Fruit fly (Drosophila melanogaster) whole organism, pupa: ENCODE data around the gene Osi15.

Experiments
- CG8301 ChIP-seq: fragments of 200-800 bp; sonication (Bioruptor generic); optimal IDR thresholded peaks from 2 replicates; lab custom pipeline; 2018; ENCODE audit warnings: missing biosample characterization, mild to moderate bottlenecking, missing genetic modification characterization
- gl ChIP-seq: fragments of 200-800 bp; sonication (Bioruptor generic); optimal IDR thresholded peaks from 2 replicates; lab custom pipeline; 2018; ENCODE audit warnings: missing biosample characterization, mild to moderate bottlenecking, missing genetic modification characterization

DNA sequence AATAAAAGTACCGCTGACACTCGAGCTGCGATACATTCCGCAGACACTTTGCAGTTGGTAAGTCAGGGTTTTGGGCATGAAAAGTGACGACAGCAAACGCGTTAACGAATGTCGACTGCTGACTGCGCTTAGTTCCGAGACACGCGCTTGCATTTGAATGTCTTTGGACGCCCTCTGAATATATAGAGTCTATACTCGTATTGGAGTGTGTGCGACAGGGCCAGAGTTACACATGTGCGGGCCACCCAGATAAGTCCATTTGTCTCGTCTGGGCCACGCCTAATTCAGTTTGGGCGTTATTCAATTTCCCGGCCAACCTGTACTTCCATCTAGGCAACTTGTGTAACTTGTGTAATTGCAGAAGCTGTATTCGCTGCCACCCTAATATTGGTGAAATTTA, 11.3 kb upstream of the Osi15 start:
- no peak for TF ChIP-seq gl (tag; lab: Kevin White, UChicago)
- no peak for TF ChIP-seq CG8301 (tag; lab: Kevin White, UChicago)
